Fruit fly (Drosophila melanogaster): Measurements from ENCODE around the gene Obp8a.

dm6 chrX:9215485-9215884 lies 809 bp downstream of the Obp8a start, which contains the start of gene CG15368:
- TF ChIP-seq EcR (GFP tag; optimal IDR thresholded peaks at IDR 0.05) (no peak), gl (tag; optimal IDR thresholded peaks at IDR 0.05) (no peak), Ets98B (GFP tag; IDR thresholded peaks at IDR 0.05) (no peak), CG32121 (GFP tag; IDR thresholded peaks at IDR 0.05) (no peak), Pif1A (GFP tag; optimal IDR thresholded peaks at IDR 0.05) (no peak), CG15710 (tag; optimal IDR thresholded peaks at IDR 0.05) (no peak)

Measured in whole organism, pupa.